Fruit fly (Drosophila melanogaster) S2 (cell line): ENCODE data around the gene Snoo.

ENCODE experiments used
- CG8478 ChIP-seq: fragments of >200 bp; optimal IDR thresholded peaks from 2 replicates; lab custom pipeline; 2018
- CTCF ChIP-seq, 2 experiments: fragments of >200 bp; optimal IDR thresholded peaks; 2 replicates each; lab custom pipeline; 2018

- TF ChIP-seq CG8478 (lab: Kevin White, UChicago), result no peak
- TF ChIP-seq CTCF (optimal IDR thresholded peaks at IDR 0.05; lab: Kevin White, UChicago), result no peak
These were observed 84.0 kb downstream of the Snoo start for dm6 chr2L:7899949-7900348.
